Worm (Caenorhabditis elegans) whole organism, late embryonic: ENCODE measurements around the gene B0457.2.

Source experiments
- ama-1 ChIP-seq: fragments of 150-350 bp; optimal IDR thresholded peaks from 2 replicates; lab custom pipeline; 2014
- ceh-9 ChIP-seq: sonication (generic microtip); optimal IDR thresholded peaks from 2 replicates; lab custom pipeline; 2016; ENCODE audit warnings: mild to moderate bottlenecking, missing genetic modification characterization, inconsistent platforms, missing compliant biosample characterization
- eyg-1 ChIP-seq: sonication (generic microtip); optimal IDR thresholded peaks from 2 replicates; lab custom pipeline; 2016; ENCODE audit warnings: missing genotype, missing genetic modification characterization, missing compliant biosample characterization
- lim-6 ChIP-seq: sonication (generic microtip); optimal IDR thresholded peaks from 2 replicates; lab custom pipeline; 2016; ENCODE audit warnings: missing genetic modification characterization, missing compliant biosample characterization
- nhr-11 ChIP-seq: fragments of 150-350 bp; optimal IDR thresholded peaks from 2 replicates; lab custom pipeline; 2014; ENCODE audit warnings: missing biosample characterization, missing genetic modification characterization
- rnt-1 ChIP-seq: sonication (generic microtip); optimal IDR thresholded peaks from 2 replicates; lab custom pipeline; 2016; ENCODE audit warnings: missing genetic modification characterization, missing compliant biosample characterization
- sox-4 ChIP-seq: sonication (generic microtip); optimal IDR thresholded peaks from 2 replicates; lab custom pipeline; 2017; ENCODE audit warnings: mild to moderate bottlenecking, missing genetic modification characterization, inconsistent platforms, missing compliant biosample characterization
- tbx-2 ChIP-seq: sonication (generic microtip); optimal IDR thresholded peaks from 2 replicates; lab custom pipeline; 2016; ENCODE audit warnings: missing genetic modification characterization, missing compliant biosample characterization

DNA sequence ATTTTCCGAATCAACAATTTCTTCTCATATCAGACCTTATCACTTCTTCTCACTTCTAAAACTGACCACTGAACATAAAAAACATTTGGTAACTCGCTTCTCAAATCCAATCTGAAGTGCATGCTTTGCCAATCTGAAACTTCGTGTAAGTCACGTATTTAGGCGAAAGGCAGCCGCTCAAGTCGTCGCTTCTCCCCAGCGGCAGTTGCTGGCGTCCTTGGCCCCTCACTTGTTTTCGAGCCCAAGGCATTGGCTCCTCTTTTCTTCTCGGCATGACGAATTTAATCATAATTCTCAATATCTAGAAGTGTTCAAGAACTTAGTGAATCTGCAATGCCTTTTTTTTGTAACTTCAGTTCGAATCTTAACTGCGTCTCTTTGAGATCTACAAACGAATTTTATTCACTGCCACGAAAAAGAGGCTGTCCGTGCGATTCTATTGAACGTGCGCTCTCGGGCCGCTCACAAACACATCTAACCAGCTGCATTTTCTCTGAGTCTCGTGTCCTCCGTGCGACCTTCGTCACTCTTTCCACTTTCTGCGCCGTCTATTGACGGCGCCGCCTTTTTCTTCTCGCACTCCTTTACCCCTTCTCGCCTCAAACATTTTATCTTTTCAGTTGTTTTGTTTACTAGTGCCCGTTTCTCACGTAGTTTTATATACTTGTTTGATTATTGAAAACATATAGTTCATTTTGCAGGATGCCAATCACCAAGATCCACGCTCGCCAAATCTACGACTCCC, 5.2 kb upstream of the B0457.2 start:
- no peak for TF ChIP-seq ama-1 (lab: Kevin White, UChicago)
- TF ChIP-seq ceh-9 (tag; lab: Kevin White, UChicago) = no peak
- TF ChIP-seq tbx-2 (tag; lab: Kevin White, UChicago) = no peak
- no peak for TF ChIP-seq nhr-11 (tag; lab: Kevin White, UChicago)
- no peak for TF ChIP-seq sox-4 (tag; lab: Kevin White, UChicago)
- no peak for TF ChIP-seq eyg-1
- TF ChIP-seq lim-6 (tag; lab: Kevin White, UChicago) = no peak
- no peak for TF ChIP-seq rnt-1 (tag; lab: Kevin White, UChicago)
